Fruit fly (Drosophila melanogaster): Measurements from ENCODE around the gene fzr.

The fzr gene

dm6 chrX:4687778-4688399 is 8.6 kb upstream of the fzr start, which contains the start of gene ctp (continued):
- TF ChIP-seq CG4707 (GFP tag; optimal IDR thresholded peaks at IDR 0.05): peak; percentile 11
- TF ChIP-seq CG13296 (GFP tag; optimal IDR thresholded peaks at IDR 0.05): peak; percentile 54
- peak; percentile 63 for TF ChIP-seq onecut (GFP tag; IDR thresholded peaks at IDR 0.05)
- no peak for TF ChIP-seq Rx (GFP tag; IDR thresholded peaks at IDR 0.05)
- TF ChIP-seq Hmx (GFP tag; optimal IDR thresholded peaks at IDR 0.05): no peak
- peak; percentile 76 for TF ChIP-seq nom (GFP tag; optimal IDR thresholded peaks at IDR 0.05)
- no peak for TF ChIP-seq CG7357 (GFP tag; IDR thresholded peaks at IDR 0.05)
- 0 out of 3 replicates have a peak, but pooled peaks have one; percentile 38 for TF ChIP-seq so (GFP tag; IDR thresholded peaks at IDR 0.05)
- no peak for TF ChIP-seq lola (GFP tag; optimal IDR thresholded peaks at IDR 0.05)
- TF ChIP-seq CG7786 (GFP tag; optimal IDR thresholded peaks at IDR 0.05): peak; percentile 30
- TF ChIP-seq CG17912 (GFP tag; optimal IDR thresholded peaks at IDR 0.05): no peak
- peak; percentile 10 for TF ChIP-seq pfk (GFP tag; optimal IDR thresholded peaks at IDR 0.05)
- TF ChIP-seq vvl (GFP tag; IDR thresholded peaks at IDR 0.05): no peak; the same call in none of the 2 replicates
- TF ChIP-seq yki (optimal IDR thresholded peaks at IDR 0.05): no peak
- TF ChIP-seq Hr78 (GFP tag; optimal IDR thresholded peaks at IDR 0.05): no peak
- TF ChIP-seq zen (tag; optimal IDR thresholded peaks at IDR 0.05): peak; percentile 45
- no peak for TF ChIP-seq Spps (tag; optimal IDR thresholded peaks at IDR 0.05)
- TF ChIP-seq gsb (GFP tag; IDR thresholded peaks at IDR 0.05): no peak
- TF ChIP-seq ken (GFP tag; IDR thresholded peaks at IDR 0.05): 0 out of 3 replicates have a peak, but pooled peaks have one; percentile 17
- TF ChIP-seq Lpt (GFP tag; optimal IDR thresholded peaks at IDR 0.05): no peak
- no peak for TF ChIP-seq Ada2b (GFP tag; IDR thresholded peaks at IDR 0.05)
- TF ChIP-seq lab (GFP tag; optimal IDR thresholded peaks at IDR 0.05): peak; percentile 65
- TF ChIP-seq ERR (GFP tag; optimal IDR thresholded peaks at IDR 0.05): peak; percentile 34
- no peak for TF ChIP-seq emc (GFP tag; optimal IDR thresholded peaks at IDR 0.05)
- peak; percentile 58 for TF ChIP-seq sug (tag; optimal IDR thresholded peaks at IDR 0.05)
- no peak for TF ChIP-seq bigmax (GFP tag; optimal IDR thresholded peaks at IDR 0.05)
- TF ChIP-seq H2.0 (GFP tag; IDR thresholded peaks at IDR 0.05): peak; percentile 4; the same call in 1 of the 2 replicates
- TF ChIP-seq ham (GFP tag; IDR thresholded peaks at IDR 0.05): no peak
- no peak for TF ChIP-seq pb (GFP tag; optimal IDR thresholded peaks at IDR 0.05)
- peak; percentile 52 for TF ChIP-seq Fer1 (GFP tag; optimal IDR thresholded peaks at IDR 0.05)
- no peak for TF ChIP-seq CG6175 (GFP tag; IDR thresholded peaks at IDR 0.05)
- TF ChIP-seq Oli (tag; optimal IDR thresholded peaks at IDR 0.05): peak; percentile 30
- no peak for TF ChIP-seq CG11093 (GFP tag; IDR thresholded peaks at IDR 0.05)
- 0 out of 2 replicates have a peak, but pooled peaks have one; percentile 23 for TF ChIP-seq CG2129 (GFP tag; IDR thresholded peaks at IDR 0.05; ENCODE audit: partially characterized antibody)
- TF ChIP-seq usp (GFP tag; optimal IDR thresholded peaks at IDR 0.05): no peak
- peak; percentile 38 for TF ChIP-seq knrl (GFP tag; IDR thresholded peaks at IDR 0.05; ENCODE audit: partially characterized antibody)
- TF ChIP-seq nau (GFP tag; optimal IDR thresholded peaks at IDR 0.05): peak; percentile 42
- TF ChIP-seq CG32772 (GFP tag; IDR thresholded peaks at IDR 0.05): no peak
- TF ChIP-seq GATAe (GFP tag; conservative IDR thresholded peaks at IDR 0.05): no peak
- TF ChIP-seq scrt (GFP tag; optimal IDR thresholded peaks at IDR 0.05): peak; percentile 52
- no peak for TF ChIP-seq btn (GFP tag; optimal IDR thresholded peaks at IDR 0.05)
- peak; percentile 11 for TF ChIP-seq CG9437 (GFP tag; optimal IDR thresholded peaks at IDR 0.05)
- no peak for TF ChIP-seq pita (GFP tag; optimal IDR thresholded peaks at IDR 0.05)
- peak; percentile 31 for TF ChIP-seq trem (tag; optimal IDR thresholded peaks at IDR 0.05)
- peak; percentile 53 for TF ChIP-seq Chrac-16 (GFP tag; optimal IDR thresholded peaks at IDR 0.05)
- peak; percentile 71 for TF ChIP-seq sna (GFP tag; IDR thresholded peaks at IDR 0.05; ENCODE audit: partially characterized antibody)
- TF ChIP-seq CG12155 (GFP tag; optimal IDR thresholded peaks at IDR 0.05): peak; percentile 40
- peak; percentile 1 for TF ChIP-seq pum (GFP tag; optimal IDR thresholded peaks at IDR 0.05)
- peak; percentile 3 for TF ChIP-seq CG30020 (tag; optimal IDR thresholded peaks at IDR 0.05)
- TF ChIP-seq sd (tag; optimal IDR thresholded peaks at IDR 0.05): peak; percentile 8
